Fruit fly (Drosophila melanogaster): ENCODE results near the gene CG5946.

CG5946 gene

dm6 chr3L:11869328-11869727 lies 47.3 kb upstream of the CG5946 start (continued):
- TF ChIP-seq Myb (GFP tag; optimal IDR thresholded peaks at IDR 0.05) (no peak), mirr (GFP tag; optimal IDR thresholded peaks at IDR 0.05) (no peak), CG1024 (GFP tag; IDR thresholded peaks at IDR 0.05) (no peak), lab (GFP tag; optimal IDR thresholded peaks at IDR 0.05) (peak; percentile 39), Sin3A (optimal IDR thresholded peaks at IDR 0.05) (no peak), Hr78 (GFP tag; optimal IDR thresholded peaks at IDR 0.05) (no peak), kah (GFP tag; optimal IDR thresholded peaks at IDR 0.05) (no peak), stc (GFP tag; IDR thresholded peaks at IDR 0.05) (no peak), hkb (optimal IDR thresholded peaks at IDR 0.05) (no peak), hkb (GFP tag; IDR thresholded peaks at IDR 0.05) (no peak), danr (GFP tag; IDR thresholded peaks at IDR 0.05) (no peak), CG31388 (GFP tag; optimal IDR thresholded peaks at IDR 0.05) (no peak), CG2202 (tag; optimal IDR thresholded peaks at IDR 0.05) (no peak), H15 (GFP tag; IDR thresholded peaks at IDR 0.05) (no peak), tin (GFP tag; optimal IDR thresholded peaks at IDR 0.05) (no peak), fd3F (GFP tag; optimal IDR thresholded peaks at IDR 0.05) (no peak), CG12104 (GFP tag; optimal IDR thresholded peaks at IDR 0.05) (no peak), insv (GFP tag; optimal IDR thresholded peaks at IDR 0.05) (no peak), sqz (GFP tag; optimal IDR thresholded peaks at IDR 0.05) (no peak), CG15011 (GFP tag; optimal IDR thresholded peaks at IDR 0.05) (no peak), Antp (GFP tag; optimal IDR thresholded peaks at IDR 0.05) (no peak), Bgb (GFP tag; IDR thresholded peaks at IDR 0.05; ENCODE audit: partially characterized antibody) (no peak), CG6813 (GFP tag; optimal IDR thresholded peaks at IDR 0.05) (no peak), CG10959 (GFP tag; IDR thresholded peaks at IDR 0.05) (0 out of 2 replicates have a peak, but pooled peaks have one; percentile 11), unpg (GFP tag; optimal IDR thresholded peaks at IDR 0.05) (no peak)

dm6 chr3L:11863587-11863986 lies 41.5 kb upstream of the CG5946 start:
- TF ChIP-seq CG2875 (GFP tag; optimal IDR thresholded peaks at IDR 0.05) (no peak), PHDP (tag; optimal IDR thresholded peaks at IDR 0.05) (peak; percentile 11), cad (GFP tag; optimal IDR thresholded peaks at IDR 0.05) (no peak), CG11504 (tag; optimal IDR thresholded peaks at IDR 0.05) (peak; percentile 63), nerfin-1 (tag; optimal IDR thresholded peaks at IDR 0.05) (no peak), CG14050 (GFP tag; IDR thresholded peaks at IDR 0.05) (no peak), dysf (GFP tag; IDR thresholded peaks at IDR 0.05) (0 out of 3 replicates have a peak, but pooled peaks have one; percentile 31), Atf3 (GFP tag; optimal IDR thresholded peaks at IDR 0.05) (no peak), Hand (GFP tag; optimal IDR thresholded peaks at IDR 0.05) (peak; percentile 17), CG13123 (GFP tag; optimal IDR thresholded peaks at IDR 0.05) (no peak), Meics (GFP tag; optimal IDR thresholded peaks at IDR 0.05) (peak; percentile 60), Fer1 (GFP tag; optimal IDR thresholded peaks at IDR 0.05) (peak; percentile 61), CG17361 (GFP tag; IDR thresholded peaks at IDR 0.05) (peak; percentile 52; the same call in 1 of the 3 replicates), CG34224 (GFP tag; IDR thresholded peaks at IDR 0.05; ENCODE audit: partially characterized antibody) (no peak), CG12659 (GFP tag; optimal IDR thresholded peaks at IDR 0.05) (peak; percentile 13), Dad (GFP tag; optimal IDR thresholded peaks at IDR 0.05) (no peak), eyg (GFP tag; optimal IDR thresholded peaks at IDR 0.05) (no peak), CG31441 (GFP tag; IDR thresholded peaks at IDR 0.05) (peak; percentile 37; the same call in 1 of the 2 replicates), CG2116 (GFP tag; optimal IDR thresholded peaks at IDR 0.05) (no peak), CG7786 (GFP tag; optimal IDR thresholded peaks at IDR 0.05) (no peak), CG3281 (GFP tag; optimal IDR thresholded peaks at IDR 0.05) (peak; percentile 52), CG2120 (GFP tag; optimal IDR thresholded peaks at IDR 0.05) (peak; percentile 24), br (optimal IDR thresholded peaks at IDR 0.05) (no peak), CG31224 (GFP tag; IDR thresholded peaks at IDR 0.05) (no peak), C15 (GFP tag; IDR thresholded peaks at IDR 0.05) (no peak), CG12391 (tag; optimal IDR thresholded peaks at IDR 0.05) (peak; percentile 13), Deaf1 (tag; optimal IDR thresholded peaks at IDR 0.05) (peak; percentile 26), CG6272 (GFP tag; IDR thresholded peaks at IDR 0.05) (no peak)

All from whole organism, embryonic.